Worm (Caenorhabditis elegans) whole organism, dauer: ENCODE data around the gene cri-2.

Experiments used
- unc-62 ChIP-seq: sonication (generic microtip); optimal IDR thresholded peaks from 2 replicates; lab custom pipeline; 2017; ENCODE audit warnings: missing biosample characterization, missing genetic modification reagents, missing genetic modification characterization

cri-2 gene

ce11 chrV:8201229-8201858, at the start of gene cri-2:
TSS of gene cri-2 (plus strand) at chrV:8201808.
- no peak for TF ChIP-seq unc-62 (GFP tag; lab: Kevin White, UChicago)

- no peak for TF ChIP-seq unc-62 (GFP tag; lab: Kevin White, UChicago)
These were observed 45.9 kb upstream of the cri-2 start for ce11 chrV:8155743-8156142.

- TF ChIP-seq unc-62 (GFP tag; lab: Kevin White, UChicago), result no peak
These were observed 44.2 kb upstream of the cri-2 start, which contains the start of gene sul-2 for ce11 chrV:8157446-8157845. TSS of gene sul-2 (plus strand) at chrV:8157746.

DNA sequence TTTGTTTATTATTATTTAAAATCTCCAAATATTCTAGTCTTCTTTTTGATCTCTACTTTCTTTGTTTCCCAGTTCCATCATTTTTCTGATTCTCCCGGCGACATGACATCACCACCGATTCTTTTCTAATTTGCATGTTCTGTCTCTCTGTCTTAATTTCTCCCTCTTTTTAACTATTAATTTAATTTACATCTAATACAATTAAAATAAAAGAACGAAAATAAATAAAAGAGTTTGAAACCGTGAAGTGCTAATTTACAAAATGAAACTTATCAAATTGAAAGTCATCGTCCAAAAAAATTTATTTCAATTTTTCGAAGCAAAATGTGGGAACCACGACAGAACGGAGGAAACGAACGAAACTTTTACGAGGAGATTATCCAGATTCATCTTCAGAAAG, 42.0 kb upstream of the cri-2 start, which contains the start of gene F20D6.6:
Gene F20D6.6 (plus strand): TSS at position 301 of the 400 bp plus-strand sequence.
- TF ChIP-seq unc-62 (GFP tag; lab: Kevin White, UChicago), result no peak

ce11 chrV:8161699-8162098, 39.9 kb upstream of the cri-2 start, which contains the start of gene F20D6.5:
TSS of gene F20D6.5 (plus strand) at chrV:8161957.
- no peak for TF ChIP-seq unc-62 (GFP tag; lab: Kevin White, UChicago)

DNA sequence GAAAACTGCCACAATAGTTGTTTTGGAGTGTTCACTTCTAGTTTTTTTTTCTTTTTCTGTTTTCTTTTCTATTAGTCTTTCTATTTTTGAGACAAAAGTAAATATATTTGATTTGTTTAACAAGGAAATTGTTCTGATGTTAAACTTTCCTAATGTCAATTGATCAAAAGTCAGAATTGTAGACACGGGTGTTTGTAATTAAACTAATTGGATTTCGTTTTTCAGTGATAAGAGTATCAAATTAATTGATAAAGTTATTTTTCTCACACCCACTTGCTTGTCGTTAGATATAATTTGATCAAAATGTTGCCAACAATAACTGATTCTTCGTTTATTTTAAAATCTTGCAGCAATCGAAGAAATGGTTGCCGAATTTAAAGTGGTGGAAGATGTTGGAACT, 38.4 kb upstream of the cri-2 start:
- no peak for TF ChIP-seq unc-62 (GFP tag; lab: Kevin White, UChicago)

- TF ChIP-seq unc-62 (GFP tag; lab: Kevin White, UChicago), result no peak
These were observed 33.2 kb upstream of the cri-2 start, which contains the start of gene F20D6.8 for ce11 chrV:8168219-8168962. TSS of gene F20D6.8 (minus strand) at chrV:8168269.

ce11 chrV:8169150-8169549, 32.5 kb upstream of the cri-2 start:
- TF ChIP-seq unc-62 (GFP tag; lab: Kevin White, UChicago), result no peak

ce11 chrV:8170300-8170699, 31.3 kb upstream of the cri-2 start:
- TF ChIP-seq unc-62 (GFP tag; lab: Kevin White, UChicago), result no peak

ce11 chrV:8171688-8172087, 29.9 kb upstream of the cri-2 start:
- TF ChIP-seq unc-62 (GFP tag; lab: Kevin White, UChicago), result no peak

DNA sequence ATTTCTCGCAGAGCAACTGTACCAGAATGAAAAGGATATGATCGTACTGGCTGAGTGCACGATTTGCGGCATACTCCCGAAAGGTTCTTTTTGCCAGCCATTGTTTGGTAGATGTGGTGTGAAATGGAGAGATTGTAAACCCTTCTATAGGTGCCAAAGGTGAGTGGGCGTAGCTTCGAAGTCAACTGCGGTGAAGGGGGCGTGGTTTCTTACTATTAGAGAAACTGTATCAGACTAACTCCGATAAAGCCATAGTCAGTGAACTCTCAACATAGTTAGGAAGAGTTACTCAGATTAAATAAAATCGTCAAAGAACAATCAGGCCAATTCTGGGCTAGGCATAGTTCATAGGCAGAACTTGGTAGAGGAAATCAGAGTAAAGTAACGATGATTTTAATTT, 24.3 kb upstream of the cri-2 start, which contains the start of gene F20D6.9:
Gene F20D6.9 (minus strand): TSS at position 101 of the 400 bp plus-strand sequence.
- no peak for TF ChIP-seq unc-62 (GFP tag; lab: Kevin White, UChicago)

ce11 chrV:8178279-8178678, 23.3 kb upstream of the cri-2 start:
- TF ChIP-seq unc-62 (GFP tag; lab: Kevin White, UChicago), result no peak

ce11 chrV:8178914-8179542, 22.6 kb upstream of the cri-2 start, which contains the start of gene srp-7:
TSS of gene srp-7 (plus strand) at chrV:8179126.
- no peak for TF ChIP-seq unc-62 (GFP tag; lab: Kevin White, UChicago)

- TF ChIP-seq unc-62 (GFP tag; lab: Kevin White, UChicago), result no peak
These were observed 18.2 kb upstream of the cri-2 start, which contains the start of gene srp-8 for ce11 chrV:8183384-8183783. TSS of gene srp-8 (plus strand) at chrV:8183684.

DNA sequence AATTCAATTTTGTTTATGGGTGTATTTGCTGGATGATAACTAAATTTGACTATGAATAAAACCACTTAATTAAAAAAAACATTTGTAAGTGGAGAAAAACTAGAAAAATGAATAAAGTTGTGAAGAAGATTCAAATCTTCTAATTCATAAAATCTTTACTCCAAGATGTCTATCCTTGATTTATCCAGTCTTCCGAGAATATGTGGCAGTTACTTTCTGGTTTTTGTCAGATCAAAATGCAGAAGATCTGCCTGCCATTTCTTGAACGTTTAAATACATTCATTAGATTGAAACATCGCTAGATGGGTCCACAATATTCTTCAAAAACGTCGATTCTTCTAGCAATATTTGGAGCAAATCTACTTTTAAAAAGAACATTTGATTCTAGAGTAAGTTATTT, 15.9 kb upstream of the cri-2 start, which contains the start of gene F20D6.2:
Gene F20D6.2 (plus strand): TSS at position 301 of the 400 bp plus-strand sequence.
- no peak for TF ChIP-seq unc-62 (GFP tag; lab: Kevin White, UChicago)

DNA sequence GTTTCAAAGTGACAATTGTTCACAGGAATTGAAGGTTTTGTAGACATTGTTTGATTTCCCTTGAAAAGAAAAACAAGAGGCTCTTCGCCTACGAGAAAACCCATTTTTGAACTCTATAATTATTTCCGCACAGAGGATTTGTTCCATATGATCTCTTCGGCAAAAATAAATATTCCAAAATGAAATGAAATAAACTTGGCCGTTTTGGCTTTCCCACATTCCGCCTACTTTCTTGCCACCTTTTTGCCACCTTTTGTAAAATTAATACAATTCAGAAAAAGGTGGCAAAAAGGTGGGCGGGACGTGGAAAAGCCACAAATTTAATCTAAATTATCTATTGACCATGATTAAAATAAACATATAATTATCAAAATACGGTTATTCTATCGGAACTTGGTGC, 13.2 kb upstream of the cri-2 start, which contains the start of gene F20D6.15:
Gene F20D6.15 (minus strand): TSS at position 47 of the 400 bp plus-strand sequence.
- no peak for TF ChIP-seq unc-62 (GFP tag; lab: Kevin White, UChicago)
